Worm (Caenorhabditis elegans): ENCODE data around the gene dnj-13.

Gene dnj-13

ce11 chrII:11534429-11535099, 10.9 kb upstream of the dnj-13 start, which contains the start of gene Y62F5A.12 (continued):
- TF ChIP-seq efl-1 (optimal IDR thresholded peaks at IDR 0.05) (peak; percentile 82 to 90), efl-1 (GFP tag; optimal IDR thresholded peaks at IDR 0.05 in 1 of 2) (peak; percentile 87 to 99), lsy-2 (tag; optimal IDR thresholded peaks at IDR 0.05) (peak; percentile 72 to 73), ceh-82 (tag; optimal IDR thresholded peaks at IDR 0.05) (peak; percentile 76 to 92 (median 80)), nhr-71 (tag; optimal IDR thresholded peaks at IDR 0.05) (peak; percentile 92), unc-130 (tag; optimal IDR thresholded peaks at IDR 0.05) (peak; percentile 61), nhr-19 (GFP tag; conservative IDR thresholded peaks at IDR 0.05) (peak; percentile 94), sox-4 (tag; optimal IDR thresholded peaks at IDR 0.05) (peak; percentile 78), hlh-4 (tag; optimal IDR thresholded peaks at IDR 0.05) (peak; percentile 20)

- TF ChIP-seq grh-1 (GFP tag; IDR thresholded peaks at IDR 0.05) (no peak), efl-1 (optimal IDR thresholded peaks at IDR 0.05) (no peak), efl-1 (GFP tag; optimal IDR thresholded peaks at IDR 0.05 in 1 of 2) (no peak), fkh-8 (tag; optimal IDR thresholded peaks at IDR 0.05) (no peak), F16B12.6 (tag; optimal IDR thresholded peaks at IDR 0.05) (no peak), mep-1 (tag; optimal IDR thresholded peaks at IDR 0.05) (no peak), ceh-88 (GFP tag; IDR thresholded peaks at IDR 0.05) (no peak), sptf-1 (tag; optimal IDR thresholded peaks at IDR 0.05) (no peak)
These were observed 10.1 kb upstream of the dnj-13 start for ce11 chrII:11535429-11535828.

ce11 chrII:11535924-11536323, 9.6 kb upstream of the dnj-13 start:
- TF ChIP-seq lin-13 (GFP tag; optimal IDR thresholded peaks at IDR 0.05) = no peak
- TF ChIP-seq ceh-82 (tag; optimal IDR thresholded peaks at IDR 0.05) = no peak
- TF ChIP-seq hpl-2 (GFP tag; optimal IDR thresholded peaks at IDR 0.05) = no peak
- TF ChIP-seq elt-3 (tag; optimal IDR thresholded peaks at IDR 0.05) = no peak
- no peak for TF ChIP-seq efl-1 (optimal IDR thresholded peaks at IDR 0.05)
- TF ChIP-seq efl-1 (GFP tag; optimal IDR thresholded peaks at IDR 0.05 in 1 of 2) = peak in 1 of 2 experiments; percentile 82
- no peak for TF ChIP-seq egl-13 (tag; optimal IDR thresholded peaks at IDR 0.05)

ce11 chrII:11536505-11536904, 9.0 kb upstream of the dnj-13 start:
- TF ChIP-seq efl-1 (optimal IDR thresholded peaks at IDR 0.05) (no peak), efl-1 (GFP tag; optimal IDR thresholded peaks at IDR 0.05 in 1 of 2) (no peak), tbx-2 (tag; optimal IDR thresholded peaks at IDR 0.05) (no peak), C34B4.2 (tag; optimal IDR thresholded peaks at IDR 0.05) (no peak), sox-4 (tag; optimal IDR thresholded peaks at IDR 0.05) (no peak), lin-13 (GFP tag; optimal IDR thresholded peaks at IDR 0.05) (no peak), nhr-77 (tag; optimal IDR thresholded peaks at IDR 0.05) (no peak), zag-1 (tag; optimal IDR thresholded peaks at IDR 0.05) (no peak), ceh-90 (tag; optimal IDR thresholded peaks at IDR 0.05) (no peak), aly-2 (tag; optimal IDR thresholded peaks at IDR 0.05) (no peak), swsn-7 (tag; optimal IDR thresholded peaks at IDR 0.05) (no peak), ceh-88 (GFP tag; IDR thresholded peaks at IDR 0.05) (no peak)

ce11 chrII:11537115-11537514, 8.4 kb upstream of the dnj-13 start:
- TF ChIP-seq blmp-1 (tag; optimal IDR thresholded peaks at IDR 0.05) = peak; percentile 28
- TF ChIP-seq nhr-76 (tag; optimal IDR thresholded peaks at IDR 0.05) = no peak

- no peak for TF ChIP-seq lin-39 (tag; optimal IDR thresholded peaks at IDR 0.05)
- no peak for TF ChIP-seq hlh-4 (tag; optimal IDR thresholded peaks at IDR 0.05)
- no peak for TF ChIP-seq skn-1 (tag; optimal IDR thresholded peaks at IDR 0.05)
- TF ChIP-seq irx-1 (tag; optimal IDR thresholded peaks at IDR 0.05) = no peak
- TF ChIP-seq rnt-1 (tag; optimal IDR thresholded peaks at IDR 0.05) = no peak
- no peak for TF ChIP-seq unc-86 (tag; optimal IDR thresholded peaks at IDR 0.05)
- TF ChIP-seq nhr-76 (tag; optimal IDR thresholded peaks at IDR 0.05) = no peak
- TF ChIP-seq zip-4 (GFP tag; optimal IDR thresholded peaks at IDR 0.05) = no peak
- TF ChIP-seq alr-1 (tag; optimal IDR thresholded peaks at IDR 0.05; ENCODE audit: borderline replicate concordance) = no peak
- TF ChIP-seq C16A3.4 (tag; optimal IDR thresholded peaks at IDR 0.05) = no peak
- TF ChIP-seq snpc-4 (tag; optimal IDR thresholded peaks at IDR 0.05) = no peak
- TF ChIP-seq sox-4 (tag; optimal IDR thresholded peaks at IDR 0.05) = no peak
- no peak for TF ChIP-seq efl-1 (optimal IDR thresholded peaks at IDR 0.05)
- TF ChIP-seq efl-1 (GFP tag; optimal IDR thresholded peaks at IDR 0.05 in 1 of 2) = no peak
- TF ChIP-seq ceh-90 (tag; optimal IDR thresholded peaks at IDR 0.05) = no peak
- no peak for TF ChIP-seq lin-15B (tag; optimal IDR thresholded peaks at IDR 0.05)
- no peak for TF ChIP-seq nhr-11 (tag; optimal IDR thresholded peaks at IDR 0.05)
- TF ChIP-seq ces-1 (GFP tag; optimal IDR thresholded peaks at IDR 0.05) = no peak
These were observed 7.9 kb upstream of the dnj-13 start for ce11 chrII:11537606-11538016.

Data from whole organism, L1 larva.